Fruit fly (Drosophila melanogaster): ENCODE data around the gene ssp6.

The ssp6 gene

dm6 chr3L:6085157-6085556 is 8.6 kb downstream of the ssp6 start (continued):
- no peak for TF ChIP-seq ato (GFP tag; IDR thresholded peaks at IDR 0.05; ENCODE audit: partially characterized antibody)
- peak; percentile 58 for TF ChIP-seq CG2712 (tag; optimal IDR thresholded peaks at IDR 0.05)
- TF ChIP-seq CG9727 (GFP tag; optimal IDR thresholded peaks at IDR 0.05): peak; percentile 28
- no peak for TF ChIP-seq Dip3 (GFP tag; optimal IDR thresholded peaks at IDR 0.05)
- TF ChIP-seq CG12071 (GFP tag; optimal IDR thresholded peaks at IDR 0.05): no peak
- no peak for TF ChIP-seq CG11398 (GFP tag; optimal IDR thresholded peaks at IDR 0.05)
- TF ChIP-seq MBD-R2 (GFP tag; IDR thresholded peaks at IDR 0.05): no peak
- TF ChIP-seq CG12391 (tag; optimal IDR thresholded peaks at IDR 0.05): peak; percentile 40
- no peak for TF ChIP-seq H15 (GFP tag; IDR thresholded peaks at IDR 0.05)
- TF ChIP-seq sqz (GFP tag; optimal IDR thresholded peaks at IDR 0.05): peak; percentile 23
- no peak for TF ChIP-seq NK7.1 (GFP tag; optimal IDR thresholded peaks at IDR 0.05)
- no peak for TF ChIP-seq ftz-f1 (GFP tag; optimal IDR thresholded peaks at IDR 0.05)
- TF ChIP-seq psq (GFP tag; optimal IDR thresholded peaks at IDR 0.05): no peak
- no peak for TF ChIP-seq Elba2 (GFP tag; optimal IDR thresholded peaks at IDR 0.05)
- no peak for TF ChIP-seq kah (GFP tag; optimal IDR thresholded peaks at IDR 0.05)
- TF ChIP-seq CG7745 (tag; optimal IDR thresholded peaks at IDR 0.05): no peak
- TF ChIP-seq Dip2 (GFP tag; IDR thresholded peaks at IDR 0.05): no peak
- TF ChIP-seq Sox102F (GFP tag; optimal IDR thresholded peaks at IDR 0.05): peak; percentile 24
- TF ChIP-seq CG11504 (tag; optimal IDR thresholded peaks at IDR 0.05): peak; percentile 60
- TF ChIP-seq phol (tag; optimal IDR thresholded peaks at IDR 0.05): peak; percentile 17
- TF ChIP-seq dati (GFP tag; IDR thresholded peaks at IDR 0.05): no peak
- TF ChIP-seq CG4424 (GFP tag; optimal IDR thresholded peaks at IDR 0.05): peak; percentile 11
- no peak for TF ChIP-seq Rfx (GFP tag; IDR thresholded peaks at IDR 0.05)
- TF ChIP-seq Gug (GFP tag; IDR thresholded peaks at IDR 0.05): no peak
- TF ChIP-seq emc (GFP tag; optimal IDR thresholded peaks at IDR 0.05): no peak
- no peak for TF ChIP-seq caup (GFP tag; optimal IDR thresholded peaks at IDR 0.05; ENCODE audit: severe bottlenecking)
- TF ChIP-seq bab2 (GFP tag; optimal IDR thresholded peaks at IDR 0.05): no peak
- TF ChIP-seq CG8924 (tag; optimal IDR thresholded peaks at IDR 0.05): peak; percentile 41
- TF ChIP-seq CG17385 (GFP tag; optimal IDR thresholded peaks at IDR 0.05): peak; percentile 9
- no peak for TF ChIP-seq Drgx (GFP tag; IDR thresholded peaks at IDR 0.05)
- peak; percentile 20 for TF ChIP-seq gsb-n (tag; optimal IDR thresholded peaks at IDR 0.05)
- TF ChIP-seq pfk (GFP tag; optimal IDR thresholded peaks at IDR 0.05): no peak
- TF ChIP-seq lilli (GFP tag; optimal IDR thresholded peaks at IDR 0.05): no peak
- no peak for TF ChIP-seq chif (GFP tag; optimal IDR thresholded peaks at IDR 0.05)
- TF ChIP-seq Xrp1 (GFP tag; IDR thresholded peaks at IDR 0.05): 0 out of 2 replicates have a peak, but pooled peaks have one; percentile 23
- TF ChIP-seq gcm (GFP tag; optimal IDR thresholded peaks at IDR 0.05): peak; percentile 22
- TF ChIP-seq Fer1 (GFP tag; optimal IDR thresholded peaks at IDR 0.05): peak; percentile 52
- no peak for TF ChIP-seq gro (GFP tag; optimal IDR thresholded peaks at IDR 0.05)
- peak; percentile 51 for TF ChIP-seq CG13424 (tag; optimal IDR thresholded peaks at IDR 0.05)
- TF ChIP-seq Usf (GFP tag; optimal IDR thresholded peaks at IDR 0.05): no peak
- no peak for TF ChIP-seq CG12155 (GFP tag; optimal IDR thresholded peaks at IDR 0.05)
- no peak for TF ChIP-seq sc (optimal IDR thresholded peaks at IDR 0.05)
- TF ChIP-seq sc (GFP tag; optimal IDR thresholded peaks at IDR 0.05): no peak
- TF ChIP-seq Asciz (GFP tag; optimal IDR thresholded peaks at IDR 0.05): peak; percentile 3
- peak; percentile 50 for TF ChIP-seq dmrt99B (tag; optimal IDR thresholded peaks at IDR 0.05)
- peak; percentile 20 for TF ChIP-seq CG3281 (GFP tag; optimal IDR thresholded peaks at IDR 0.05)
- TF ChIP-seq Hmr (GFP tag; optimal IDR thresholded peaks at IDR 0.05): peak; percentile 36
- no peak for TF ChIP-seq cato (GFP tag; optimal IDR thresholded peaks at IDR 0.05; ENCODE audit: borderline replicate concordance)
- no peak for TF ChIP-seq Fer2 (tag; optimal IDR thresholded peaks at IDR 0.05)
- no peak for TF ChIP-seq run (tag; optimal IDR thresholded peaks at IDR 0.05)
- TF ChIP-seq CG3847 (GFP tag; IDR thresholded peaks at IDR 0.05): no peak
- TF ChIP-seq eve (GFP tag; optimal IDR thresholded peaks at IDR 0.05): no peak

Data from whole organism, embryonic.